Fruit fly (Drosophila melanogaster): Measurements from ENCODE around the gene CG10512.

The CG10512 gene

DNA sequence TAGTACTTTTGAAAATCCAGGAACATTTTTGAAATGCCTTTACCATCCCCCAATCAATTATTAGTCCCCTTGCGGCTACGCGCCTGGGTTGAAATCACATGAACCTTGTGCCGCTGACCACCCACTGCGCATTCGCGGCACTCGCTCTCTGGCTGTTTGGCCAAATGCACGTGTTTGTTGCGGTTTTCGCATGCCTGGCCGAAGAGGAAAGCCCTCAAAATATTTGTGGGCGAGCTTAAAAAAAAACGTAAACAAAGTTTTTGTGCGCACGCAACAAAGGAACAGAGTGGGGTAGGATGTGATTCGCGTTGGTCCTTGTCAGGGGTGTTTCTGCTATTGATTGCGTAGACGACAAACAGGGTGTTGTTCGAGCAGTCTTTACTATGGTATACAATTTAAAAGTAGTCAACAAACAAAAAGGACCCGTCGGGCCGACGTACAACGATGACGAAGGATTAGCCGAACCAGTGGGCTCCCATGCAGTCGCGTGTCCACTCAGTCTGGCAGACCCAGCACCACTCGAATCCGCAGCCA lies 8.3 kb upstream of the CG10512 start:
- TF ChIP-seq cyc (GFP tag; optimal IDR thresholded peaks at IDR 0.05) = no peak
- TF ChIP-seq CG34406 (GFP tag; optimal IDR thresholded peaks at IDR 0.05) = no peak
- TF ChIP-seq Eip93F (GFP tag; optimal IDR thresholded peaks at IDR 0.05) = no peak
- TF ChIP-seq Sox15 (GFP tag; optimal IDR thresholded peaks at IDR 0.05) = no peak
- no peak for TF ChIP-seq CG1621 (tag; optimal IDR thresholded peaks at IDR 0.05)
- TF ChIP-seq CG3919 (GFP tag; optimal IDR thresholded peaks at IDR 0.05) = no peak
- TF ChIP-seq CG8319 (GFP tag; optimal IDR thresholded peaks at IDR 0.05) = no peak
- TF ChIP-seq CG11902 (GFP tag; optimal IDR thresholded peaks at IDR 0.05) = no peak
- TF ChIP-seq Met (GFP tag; optimal IDR thresholded peaks at IDR 0.05) = no peak
- TF ChIP-seq dsx (GFP tag; optimal IDR thresholded peaks at IDR 0.05; ENCODE audit: poor library complexity, severe bottlenecking) = no peak
- no peak for TF ChIP-seq CG31627 (GFP tag; optimal IDR thresholded peaks at IDR 0.05)
- TF ChIP-seq Gug (GFP tag; IDR thresholded peaks at IDR 0.05) = no peak
- TF ChIP-seq CG7368 (GFP tag; optimal IDR thresholded peaks at IDR 0.05) = no peak
- TF ChIP-seq fd59A (GFP tag; optimal IDR thresholded peaks at IDR 0.05) = no peak
- TF ChIP-seq CG8119 (GFP tag; IDR thresholded peaks at IDR 0.05) = no peak
- no peak for TF ChIP-seq topi (GFP tag; optimal IDR thresholded peaks at IDR 0.05)
- no peak for TF ChIP-seq dac (GFP tag; optimal IDR thresholded peaks at IDR 0.05)
- TF ChIP-seq CG6808 (GFP tag; optimal IDR thresholded peaks at IDR 0.05) = no peak
- TF ChIP-seq CG8632 (GFP tag; optimal IDR thresholded peaks at IDR 0.05) = no peak
- TF ChIP-seq vri (GFP tag; optimal IDR thresholded peaks at IDR 0.05) = no peak

DNA sequence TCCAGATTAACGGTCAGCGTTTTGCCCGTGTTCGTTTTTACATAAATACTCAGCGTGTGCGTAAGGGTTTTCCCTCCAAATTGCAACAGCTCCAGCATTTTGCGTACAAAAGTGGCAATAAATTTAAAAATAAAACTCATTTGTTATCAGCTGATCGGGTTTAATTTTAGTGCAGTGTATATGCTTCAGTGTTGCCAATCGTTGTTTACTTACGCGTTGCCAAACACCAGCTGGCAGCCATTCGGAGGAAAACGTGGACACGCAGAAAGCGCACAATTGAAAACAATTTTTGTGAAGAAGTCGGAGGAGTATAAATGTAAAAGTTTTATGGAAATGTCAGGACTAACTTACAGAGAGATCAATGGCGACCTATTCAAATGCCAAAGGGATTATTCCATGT lies 6.2 kb upstream of the CG10512 start, which contains the start of the genes Targ3 and park:
TSS of gene Targ3 (plus strand) at position 269 of the 400 bp plus-strand sequence.
TSS of gene park (minus strand) at position 291 of the 400 bp plus-strand sequence.
- peak; percentile 56 for TF ChIP-seq Hr39 (GFP tag; optimal IDR thresholded peaks at IDR 0.05)
- no peak for TF ChIP-seq dsx (GFP tag; optimal IDR thresholded peaks at IDR 0.05; ENCODE audit: poor library complexity, severe bottlenecking)
- no peak for TF ChIP-seq CG15336 (GFP tag; IDR thresholded peaks at IDR 0.05)
- no peak for TF ChIP-seq CG8632 (GFP tag; optimal IDR thresholded peaks at IDR 0.05)
- TF ChIP-seq CG16779 (tag; optimal IDR thresholded peaks at IDR 0.05) = no peak
- no peak for TF ChIP-seq fd59A (GFP tag; optimal IDR thresholded peaks at IDR 0.05)
- peak; percentile 22 for TF ChIP-seq achi (GFP tag; optimal IDR thresholded peaks at IDR 0.05)
- TF ChIP-seq Lpt (GFP tag; optimal IDR thresholded peaks at IDR 0.05) = no peak
- TF ChIP-seq CG11294 (GFP tag; IDR thresholded peaks at IDR 0.05) = no peak
- TF ChIP-seq Met (GFP tag; optimal IDR thresholded peaks at IDR 0.05) = no peak
- TF ChIP-seq CG8319 (GFP tag; optimal IDR thresholded peaks at IDR 0.05) = no peak
- no peak for TF ChIP-seq CG11902 (GFP tag; optimal IDR thresholded peaks at IDR 0.05)
- TF ChIP-seq CG31627 (GFP tag; optimal IDR thresholded peaks at IDR 0.05) = peak; percentile 68
- TF ChIP-seq Hr38 (GFP tag; optimal IDR thresholded peaks at IDR 0.05) = no peak
- peak; percentile 13 for TF ChIP-seq Hr4 (GFP tag; optimal IDR thresholded peaks at IDR 0.05)
- TF ChIP-seq fd85E (GFP tag; optimal IDR thresholded peaks at IDR 0.05) = no peak
- TF ChIP-seq CG8119 (GFP tag; IDR thresholded peaks at IDR 0.05) = no peak
- TF ChIP-seq spab (GFP tag; optimal IDR thresholded peaks at IDR 0.05) = no peak
- TF ChIP-seq acj6 (GFP tag; optimal IDR thresholded peaks at IDR 0.05) = peak; percentile 39
- peak; percentile 40 for TF ChIP-seq Sox14 (GFP tag; optimal IDR thresholded peaks at IDR 0.05)
- TF ChIP-seq lz (GFP tag; optimal IDR thresholded peaks at IDR 0.05) = peak; percentile 7
- peak; percentile 20 for TF ChIP-seq CG10631 (GFP tag; optimal IDR thresholded peaks at IDR 0.05)
- peak; percentile 25 for TF ChIP-seq CG34406 (GFP tag; optimal IDR thresholded peaks at IDR 0.05)
- no peak for TF ChIP-seq ss (GFP tag; optimal IDR thresholded peaks at IDR 0.05)
- TF ChIP-seq eg (GFP tag; IDR thresholded peaks at IDR 0.05) = no peak
- no peak for TF ChIP-seq svp (GFP tag)
- TF ChIP-seq net (GFP tag; optimal IDR thresholded peaks at IDR 0.05) = peak; percentile 31
- TF ChIP-seq dac (GFP tag; optimal IDR thresholded peaks at IDR 0.05) = no peak
- TF ChIP-seq CG6792 (GFP tag; optimal IDR thresholded peaks at IDR 0.05) = no peak
- TF ChIP-seq Smox (GFP tag; optimal IDR thresholded peaks at IDR 0.05) = peak; percentile 24
- TF ChIP-seq CG3032 (tag; optimal IDR thresholded peaks at IDR 0.05) = no peak
- no peak for TF ChIP-seq CG10669 (GFP tag; optimal IDR thresholded peaks at IDR 0.05)
- TF ChIP-seq vri (GFP tag; optimal IDR thresholded peaks at IDR 0.05) = peak; percentile 43
- TF ChIP-seq CG9139 (GFP tag; optimal IDR thresholded peaks at IDR 0.05) = no peak
- TF ChIP-seq CG3919 (GFP tag; optimal IDR thresholded peaks at IDR 0.05) = no peak
- peak; percentile 31 for TF ChIP-seq pdm3 (GFP tag; optimal IDR thresholded peaks at IDR 0.05)
- peak; percentile 31 for TF ChIP-seq OdsH (GFP tag; optimal IDR thresholded peaks at IDR 0.05)
- TF ChIP-seq Eip93F (GFP tag; optimal IDR thresholded peaks at IDR 0.05) = no peak
- no peak for TF ChIP-seq Ets21C (GFP tag; optimal IDR thresholded peaks at IDR 0.05)
- TF ChIP-seq salr (GFP tag; optimal IDR thresholded peaks at IDR 0.05) = no peak
- TF ChIP-seq Sox15 (GFP tag; optimal IDR thresholded peaks at IDR 0.05) = no peak
- no peak for TF ChIP-seq CG4318 (GFP tag; optimal IDR thresholded peaks at IDR 0.05)
- no peak for TF ChIP-seq topi (GFP tag; optimal IDR thresholded peaks at IDR 0.05)
- no peak for TF ChIP-seq Eip75B (GFP tag; optimal IDR thresholded peaks at IDR 0.05)
